Worm (Caenorhabditis elegans): ENCODE measurements around the gene pgp-12.

The pgp-12 gene

ce11 chrX:12700456-12700855, 31.2 kb upstream of the pgp-12 start, which contains the start of gene nhr-26:
TSS of gene nhr-26 (minus strand) at chrX:12700465.
- TF ChIP-seq elt-3 (tag; optimal IDR thresholded peaks at IDR 0.05) = no peak
- no peak for TF ChIP-seq ceh-83 (GFP tag; optimal IDR thresholded peaks at IDR 0.05)
- no peak for TF ChIP-seq snpc-4 (tag; optimal IDR thresholded peaks at IDR 0.05)
- no peak for TF ChIP-seq bed-3 (GFP tag; optimal IDR thresholded peaks at IDR 0.05)
- TF ChIP-seq nhr-28 (tag; optimal IDR thresholded peaks at IDR 0.05) = no peak
- no peak for TF ChIP-seq nhr-237 (tag; optimal IDR thresholded peaks at IDR 0.05)
- no peak for TF ChIP-seq lin-32 (GFP tag; optimal IDR thresholded peaks at IDR 0.05)

DNA sequence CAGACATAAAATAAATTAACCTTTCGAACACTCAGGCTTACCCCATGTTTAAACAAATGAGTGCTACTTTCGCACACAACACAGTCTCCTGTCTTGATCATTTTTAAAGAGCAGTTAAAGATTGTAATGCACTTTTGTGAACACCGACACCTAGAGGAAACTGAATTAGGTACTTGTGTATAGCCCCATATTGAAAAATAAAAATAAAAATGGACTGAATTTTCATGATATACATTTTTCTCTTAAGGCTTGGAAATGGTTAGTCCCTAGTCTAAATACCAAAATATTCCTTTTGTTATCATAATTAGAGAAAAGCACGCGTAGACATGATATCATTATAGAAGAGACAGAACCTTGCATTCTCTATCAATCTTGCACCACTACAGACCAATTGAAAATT, 29.6 kb upstream of the pgp-12 start, which contains the start of gene nhr-214:
nhr-214 (minus strand) TSS at position 101 of the 400 bp plus-strand sequence.
- TF ChIP-seq ceh-43 (GFP tag; optimal IDR thresholded peaks at IDR 0.05) (no peak), unc-120 (tag; optimal IDR thresholded peaks at IDR 0.05; ENCODE audit: poor library complexity, severe bottlenecking) (no peak), sem-2 (GFP tag; optimal IDR thresholded peaks at IDR 0.05) (no peak), nhr-76 (tag; optimal IDR thresholded peaks at IDR 0.05) (no peak), lsy-2 (tag; optimal IDR thresholded peaks at IDR 0.05) (no peak), mep-1 (tag; optimal IDR thresholded peaks at IDR 0.05) (no peak), elt-1 (tag; optimal IDR thresholded peaks at IDR 0.05; ENCODE audit: borderline replicate concordance, insufficient read depth) (no peak), zip-8 (tag; optimal IDR thresholded peaks at IDR 0.05) (no peak), tbx-8 (GFP tag; optimal IDR thresholded peaks at IDR 0.05) (no peak)

ce11 chrX:12702713-12703112, 28.9 kb upstream of the pgp-12 start:
- TF ChIP-seq cnd-1 (tag; optimal IDR thresholded peaks at IDR 0.05) = no peak
- no peak for TF ChIP-seq nhr-76 (tag; optimal IDR thresholded peaks at IDR 0.05)
- no peak for TF ChIP-seq nhr-237 (tag; optimal IDR thresholded peaks at IDR 0.05)
- TF ChIP-seq ham-2 (GFP tag; optimal IDR thresholded peaks at IDR 0.05) = no peak

DNA sequence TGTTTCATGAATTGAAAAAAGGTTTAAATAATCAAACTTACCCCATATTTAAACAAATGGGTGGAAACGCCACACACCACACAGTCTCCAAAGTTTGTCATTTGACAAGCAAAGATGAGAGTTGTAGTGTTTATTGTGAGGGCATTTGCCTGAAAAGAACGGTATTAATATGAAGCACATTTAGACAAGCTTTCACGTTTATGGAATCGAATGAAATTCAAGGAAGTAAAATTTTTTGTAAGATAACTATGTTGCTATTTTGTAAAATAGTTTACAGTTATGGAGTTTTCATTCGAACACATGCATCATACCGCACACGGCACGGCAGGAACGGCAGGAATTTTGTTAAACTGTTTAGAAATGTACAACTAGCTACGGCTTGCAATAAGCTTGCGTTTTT, 26.9 kb upstream of the pgp-12 start, which contains the start of gene nhr-272:
nhr-272 (minus strand) TSS at position 101 of the 400 bp plus-strand sequence.
- TF ChIP-seq lsy-2 (tag; optimal IDR thresholded peaks at IDR 0.05) (no peak), ceh-83 (GFP tag; optimal IDR thresholded peaks at IDR 0.05) (no peak), elt-1 (tag; optimal IDR thresholded peaks at IDR 0.05; ENCODE audit: borderline replicate concordance, insufficient read depth) (no peak), mep-1 (tag; optimal IDR thresholded peaks at IDR 0.05) (no peak), unc-120 (tag; optimal IDR thresholded peaks at IDR 0.05; ENCODE audit: poor library complexity, severe bottlenecking) (no peak), ceh-39 (tag; optimal IDR thresholded peaks at IDR 0.05) (no peak), elt-3 (tag; optimal IDR thresholded peaks at IDR 0.05) (no peak), bed-3 (GFP tag; optimal IDR thresholded peaks at IDR 0.05) (no peak), mls-2 (tag; optimal IDR thresholded peaks at IDR 0.05) (no peak), drap-1 (GFP tag; optimal IDR thresholded peaks at IDR 0.05) (no peak), unc-39 (tag; optimal IDR thresholded peaks at IDR 0.05) (no peak), hlh-1 (tag; optimal IDR thresholded peaks at IDR 0.05) (no peak), ces-1 (GFP tag; optimal IDR thresholded peaks at IDR 0.05) (no peak), unc-62 (GFP tag; optimal IDR thresholded peaks at IDR 0.05) (no peak), mab-5 (tag; optimal IDR thresholded peaks at IDR 0.05) (no peak), lin-13 (tag; optimal IDR thresholded peaks at IDR 0.05) (no peak), lin-32 (GFP tag; optimal IDR thresholded peaks at IDR 0.05) (no peak), ham-2 (GFP tag; optimal IDR thresholded peaks at IDR 0.05) (no peak), ceh-43 (GFP tag; optimal IDR thresholded peaks at IDR 0.05) (no peak)

- TF ChIP-seq sptf-1 (tag; optimal IDR thresholded peaks at IDR 0.05) = no peak
- TF ChIP-seq M03D4.4 (tag; optimal IDR thresholded peaks at IDR 0.05) = no peak
- no peak for TF ChIP-seq ham-2 (GFP tag; optimal IDR thresholded peaks at IDR 0.05)
- TF ChIP-seq zip-8 (tag; optimal IDR thresholded peaks at IDR 0.05) = no peak
- no peak for TF ChIP-seq ceh-83 (GFP tag; optimal IDR thresholded peaks at IDR 0.05)
- TF ChIP-seq nhr-2 (tag; optimal IDR thresholded peaks at IDR 0.05) = no peak
- TF ChIP-seq unc-120 (tag; optimal IDR thresholded peaks at IDR 0.05; ENCODE audit: poor library complexity, severe bottlenecking) = no peak
- no peak for TF ChIP-seq nhr-237 (tag; optimal IDR thresholded peaks at IDR 0.05)
- no peak for TF ChIP-seq hlh-1 (tag; optimal IDR thresholded peaks at IDR 0.05)
Measured at ce11 chrX:12712353-12712752, 19.3 kb upstream of the pgp-12 start, which contains the start of gene rgs-2. TSS of gene rgs-2 (plus strand) at chrX:12712653.

DNA sequence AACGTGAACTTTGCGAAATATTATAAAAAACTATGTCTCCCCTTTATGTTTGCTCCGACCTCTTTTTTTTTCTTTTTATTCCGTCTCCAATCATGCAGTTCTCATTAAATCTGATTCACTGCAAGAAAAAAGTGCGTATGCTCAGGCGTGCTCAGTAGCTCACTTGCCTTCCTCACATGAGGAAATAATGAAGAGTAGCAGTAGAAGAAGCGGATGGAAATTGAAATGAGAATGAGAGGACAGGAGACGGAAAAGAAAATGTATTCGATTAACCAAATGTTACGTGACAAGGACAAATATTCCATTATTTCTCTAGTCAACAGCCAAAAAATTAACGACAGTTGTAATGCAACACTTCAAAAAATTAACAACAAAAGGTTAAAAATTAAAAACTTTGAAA, 18.6 kb upstream of the pgp-12 start:
- TF ChIP-seq lin-13 (tag; optimal IDR thresholded peaks at IDR 0.05) = no peak
- TF ChIP-seq ces-1 (GFP tag; optimal IDR thresholded peaks at IDR 0.05) = peak; percentile 54
